Fruit fly (Drosophila melanogaster) whole organism, wandering third instar larva: ENCODE measurements around the gene CG31751.

ENCODE experiments used
- Abd-B ChIP-seq: fragments of >200 bp; optimal IDR thresholded peaks from 2 replicates; lab custom pipeline; 2017; ENCODE audit warnings: missing biosample characterization, missing genetic modification characterization
- CG32264 ChIP-seq: fragments of 200-800 bp; sonication (Bioruptor generic); optimal IDR thresholded peaks from 2 replicates; lab custom pipeline; 2016; ENCODE audit warnings: missing biosample characterization, missing genetic modification characterization
- CG9705 ChIP-seq: fragments of 200-800 bp; sonication (Bioruptor generic); optimal IDR thresholded peaks from 2 replicates; lab custom pipeline; 2018; ENCODE audit warnings: missing biosample characterization, mild to moderate bottlenecking, missing genetic modification characterization
- CrebA ChIP-seq: fragments of 200-800 bp; sonication (Bioruptor generic); optimal IDR thresholded peaks from 2 replicates; lab custom pipeline; 2016; ENCODE audit warnings: missing biosample characterization, mild to moderate bottlenecking, missing genetic modification characterization, borderline replicate concordance
- Dfd ChIP-seq: fragments of >200 bp; optimal IDR thresholded peaks from 2 replicates; lab custom pipeline; 2017; ENCODE audit warnings: missing biosample characterization, missing genetic modification characterization
- Dif ChIP-seq: fragments of 200-275, 200-300 bp; sonication (Bioruptor generic); optimal IDR thresholded peaks from 2 replicates; lab custom pipeline; 2018; ENCODE audit warnings: missing biosample characterization, missing genetic modification characterization; ENCODE audit not compliant: partially characterized antibody
- HLH106 ChIP-seq: fragments of 200-800 bp; optimal IDR thresholded peaks from 3 replicates; lab custom pipeline; 2019; ENCODE audit warnings: missing biosample characterization, mild to moderate bottlenecking, missing genetic modification characterization, moderate library complexity
- Hnf4 ChIP-seq: fragments of 200-800 bp; sonication (Bioruptor generic); optimal IDR thresholded peaks from 2 replicates; lab custom pipeline; 2016; ENCODE audit warnings: missing biosample characterization, mild to moderate bottlenecking, missing genetic modification characterization
- Hr78 ChIP-seq: fragments of >200 bp; optimal IDR thresholded peaks from 2 replicates; lab custom pipeline; 2017; ENCODE audit warnings: missing biosample characterization, missing genetic modification characterization
- Hr83 ChIP-seq: fragments of 200-300 bp; sonication (Bioruptor generic); optimal IDR thresholded peaks from 2 replicates; lab custom pipeline; 2016; ENCODE audit warnings: missing biosample characterization, mild to moderate bottlenecking, missing genetic modification characterization, moderate library complexity; ENCODE audit not compliant: poor library complexity, severe bottlenecking
- Mio ChIP-seq: sonication (Bioruptor generic); optimal IDR thresholded peaks from 2 replicates; lab custom pipeline; 2016; ENCODE audit warnings: missing biosample characterization, missing genetic modification characterization
- Myc ChIP-seq: fragments of >200 bp; optimal IDR thresholded peaks from 2 replicates; lab custom pipeline; 2017
- N ChIP-seq: fragments of >200 bp; optimal IDR thresholded peaks from 2 replicates; lab custom pipeline; 2018; ENCODE audit warnings: missing biosample characterization, missing external identifiers, missing genetic modification characterization
- OdsH ChIP-seq: fragments of 200-800 bp; sonication (Bioruptor generic); optimal IDR thresholded peaks from 2 replicates; lab custom pipeline; 2016; ENCODE audit warnings: missing biosample characterization, mild to moderate bottlenecking, missing genetic modification characterization
- Rel ChIP-seq, 2 experiments: fragments of 200-800 bp; sonication (Bioruptor generic) in 1 of 2; optimal IDR thresholded peaks; 2 replicates in 1 of 2; 3 replicates in 1 of 2; lab custom pipeline; 2016 to 2019; ENCODE audit warnings: mild to moderate bottlenecking in 2 of 2, missing biosample characterization in 2 of 2, missing genetic modification characterization in 2 of 2, moderate library complexity in 1 of 2
- Sp1 ChIP-seq: fragments of 200-800 bp; sonication (Bioruptor generic); optimal IDR thresholded peaks from 3 replicates; lab custom pipeline; 2019; ENCODE audit warnings: missing biosample characterization, mild to moderate bottlenecking, missing genetic modification characterization, moderate library complexity
- Vsx2 ChIP-seq: fragments of 200-300, 225-300 bp; sonication (Bioruptor generic); optimal IDR thresholded peaks from 2 replicates; lab custom pipeline; 2018; ENCODE audit warnings: missing biosample characterization, missing genetic modification characterization; ENCODE audit not compliant: partially characterized antibody
- brk ChIP-seq: fragments of 200-800 bp; sonication (Bioruptor generic); optimal IDR thresholded peaks from 2 replicates; lab custom pipeline; 2016; ENCODE audit warnings: missing biosample characterization, mild to moderate bottlenecking, missing genetic modification characterization
- dl ChIP-seq, 2 experiments: fragments of 175-275, 200-275 bp in 1 of 2; fragments of 200-275 bp in 1 of 2; sonication (Bioruptor generic); optimal IDR thresholded peaks; lab custom pipeline; 2018; ENCODE audit warnings: mild to moderate bottlenecking in 2 of 2, missing biosample characterization in 2 of 2, missing genetic modification characterization in 2 of 2, moderate library complexity in 2 of 2; ENCODE audit not compliant: partially characterized antibody in 2 of 2, insufficient read depth in 1 of 2
- dmrt93B ChIP-seq: fragments of 200-800 bp; sonication (Bioruptor generic); optimal IDR thresholded peaks from 2 replicates; lab custom pipeline; 2018; ENCODE audit warnings: missing biosample characterization, mild to moderate bottlenecking, missing genetic modification characterization
- dsf ChIP-seq: sonication (Bioruptor generic); optimal IDR thresholded peaks from 2 replicates; lab custom pipeline; 2016; ENCODE audit warnings: missing biosample characterization, missing genetic modification characterization, borderline replicate concordance
- ey ChIP-seq: fragments of 200-800 bp; sonication (Bioruptor generic); optimal IDR thresholded peaks from 2 replicates; lab custom pipeline; 2016; ENCODE audit warnings: missing biosample characterization, missing genetic modification characterization
- foxo ChIP-seq, 2 experiments: fragments of 200-800 bp; sonication (Bioruptor generic); optimal IDR thresholded peaks; 2 replicates in 1 of 2; 3 replicates in 1 of 2; lab custom pipeline; 2016 to 2017; ENCODE audit warnings: missing biosample characterization in 2 of 2, missing genetic modification characterization in 2 of 2
- fru ChIP-seq: fragments of 200-800 bp; sonication (Bioruptor generic); optimal IDR thresholded peaks from 3 replicates; lab custom pipeline; 2016; ENCODE audit warnings: missing biosample characterization, mild to moderate bottlenecking, missing genetic modification characterization
- h ChIP-seq: fragments of 200-800 bp; sonication (Bioruptor generic); optimal IDR thresholded peaks from 3 replicates; lab custom pipeline; 2016; ENCODE audit warnings: missing biosample characterization, mild to moderate bottlenecking, missing genetic modification characterization
- jim ChIP-seq: fragments of 175-275, 200-325 bp; sonication (Bioruptor generic); optimal IDR thresholded peaks from 2 replicates; lab custom pipeline; 2016; ENCODE audit warnings: missing biosample characterization, mild to moderate bottlenecking, missing genetic modification characterization
- lola ChIP-seq: fragments of >200 bp; optimal IDR thresholded peaks from 2 replicates; lab custom pipeline; 2017; ENCODE audit warnings: missing biosample characterization, missing genetic modification characterization
- psq ChIP-seq: fragments of 200-800 bp; sonication (Bioruptor generic); optimal IDR thresholded peaks from 3 replicates; lab custom pipeline; 2017; ENCODE audit warnings: missing biosample characterization, mild to moderate bottlenecking, missing genetic modification characterization, moderate library complexity
- rgr ChIP-seq: fragments of 200-800 bp; sonication (Bioruptor generic); optimal IDR thresholded peaks from 3 replicates; lab custom pipeline; 2016; ENCODE audit warnings: missing biosample characterization, mild to moderate bottlenecking, missing genetic modification characterization
- sage ChIP-seq: fragments of 200-800 bp; sonication (Bioruptor generic); optimal IDR thresholded peaks from 2 replicates; lab custom pipeline; 2016; ENCODE audit warnings: missing biosample characterization, mild to moderate bottlenecking, missing genetic modification characterization
- sv ChIP-seq: fragments of 200-800 bp; sonication (Bioruptor generic); optimal IDR thresholded peaks from 3 replicates; lab custom pipeline; 2016; ENCODE audit warnings: missing biosample characterization, missing genetic modification characterization
- tai ChIP-seq: sonication (Bioruptor generic); optimal IDR thresholded peaks from 2 replicates; lab custom pipeline; 2016; ENCODE audit warnings: missing biosample characterization, missing genetic modification characterization
- usp ChIP-seq: fragments of >200 bp; optimal IDR thresholded peaks from 2 replicates; lab custom pipeline; 2017; ENCODE audit warnings: missing biosample characterization, missing genetic modification characterization
- woc ChIP-seq: sonication (Bioruptor generic); optimal IDR thresholded peaks from 2 replicates; lab custom pipeline; 2016; ENCODE audit warnings: missing biosample characterization, mild to moderate bottlenecking, missing genetic modification characterization

CG31751 gene

dm6 chr2L:18695404-18695804 is 18.4 kb downstream of the CG31751 start, which contains the start of the genes CG10383 and CG10338 (continued):
- no peak for TF ChIP-seq Rel (GFP tag; optimal IDR thresholded peaks at IDR 0.05; lab: Kevin White, UChicago)
- peak; percentile 75 for TF ChIP-seq Rel (tag; optimal IDR thresholded peaks at IDR 0.05; lab: Kevin White, UChicago)
- TF ChIP-seq dmrt93B: peak; percentile 72
- peak; percentile 92 for TF ChIP-seq Hr83

DNA sequence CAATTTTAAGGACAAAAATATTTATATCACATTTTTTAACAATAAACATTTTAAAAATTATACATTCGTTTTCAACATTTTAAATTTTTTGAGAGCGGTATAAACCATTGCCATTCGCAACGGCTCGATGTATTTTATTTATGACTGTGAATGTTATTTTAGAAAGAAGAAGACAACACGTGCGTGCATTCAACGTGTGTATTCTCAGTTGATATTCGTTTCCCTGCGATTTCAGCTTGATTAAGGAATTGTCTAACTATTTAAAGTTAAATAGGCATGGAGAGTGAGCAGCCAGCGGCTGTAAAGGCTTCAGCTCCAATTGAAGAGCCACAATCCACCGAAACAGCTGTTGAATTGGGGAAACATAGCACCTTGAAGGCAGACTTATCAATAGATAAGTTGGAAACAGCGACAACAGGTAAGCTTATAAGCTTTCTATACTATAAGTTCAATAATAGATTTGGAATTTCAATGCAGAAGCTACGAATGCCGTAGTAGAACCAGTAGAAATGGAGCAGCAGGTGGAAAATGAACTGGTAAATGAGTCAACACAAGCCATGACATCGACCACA is 21.6 kb downstream of the CG31751 start, which contains the start of gene CG10341:
TSS of gene CG10341 (plus strand) at position 156 of the 572 bp plus-strand sequence.
- TF ChIP-seq Myc (lab: Kevin White, UChicago): peak; percentile 36
- no peak for TF ChIP-seq Hnf4 (GFP tag; lab: Kevin White, UChicago)
- peak; percentile 3 for TF ChIP-seq sage (GFP tag; lab: Kevin White, UChicago)
- no peak for TF ChIP-seq dmrt93B
- peak; percentile 3 for TF ChIP-seq h (GFP tag; lab: Kevin White, UChicago)

DNA sequence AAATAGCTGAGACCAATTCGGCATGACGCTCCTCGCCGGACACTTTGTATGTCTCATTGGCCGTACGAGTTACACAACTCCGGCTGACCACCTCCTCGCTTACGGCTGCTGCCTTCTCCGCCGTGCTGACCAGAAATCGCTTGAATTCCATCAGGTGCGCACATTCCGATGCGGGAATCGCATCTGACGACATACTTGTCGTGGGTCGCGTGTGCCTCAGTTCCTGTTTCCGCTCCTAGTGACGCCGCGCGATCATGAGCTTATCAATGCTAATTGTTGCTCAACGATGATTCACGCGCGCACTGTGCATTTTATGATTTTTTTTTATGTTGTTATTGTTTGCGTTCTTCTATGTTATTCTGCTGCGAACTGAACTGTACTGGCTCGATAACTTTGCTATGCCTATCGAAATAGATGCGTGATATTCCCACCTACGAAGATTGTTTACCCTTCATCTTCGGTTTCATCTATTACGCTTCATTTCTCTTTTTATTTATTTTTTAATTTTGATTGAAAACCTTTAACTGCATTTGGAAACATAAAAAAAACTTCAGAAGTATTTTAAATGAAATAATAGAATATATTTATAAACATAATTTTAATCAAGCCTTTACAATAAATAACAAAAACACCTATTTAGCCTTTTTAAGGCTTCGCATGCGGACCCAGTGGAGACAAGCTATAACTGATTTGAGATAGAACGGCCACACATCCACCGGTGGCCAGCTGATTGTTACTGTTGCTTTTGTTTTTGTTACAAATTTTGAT is 25.9 kb downstream of the CG31751 start, which contains the start of the genes CG10376 and CG10343:
TSS of gene CG10376 (minus strand) at position 385 of the 768 bp plus-strand sequence.
TSS of gene CG10343 (plus strand) at position 753 of the 768 bp plus-strand sequence.
- TF ChIP-seq N (peak; percentile 98), Hnf4 (GFP tag; lab: Kevin White, UChicago) (peak; percentile 57), brk (GFP tag; lab: Kevin White, UChicago) (no peak), Rel (GFP tag; optimal IDR thresholded peaks at IDR 0.05; lab: Kevin White, UChicago) (no peak), Rel (tag; optimal IDR thresholded peaks at IDR 0.05; lab: Kevin White, UChicago) (peak; percentile 62), HLH106 (tag; lab: Kevin White, UChicago) (peak; percentile 92), usp (GFP tag; lab: Kevin White, UChicago) (no peak), foxo (GFP tag; optimal IDR thresholded peaks at IDR 0.05; lab: Kevin White, UChicago) (peak in 1 of 2 experiments; percentile 85), Hr83 (no peak), Myc (lab: Kevin White, UChicago) (peak; percentile 9), OdsH (GFP tag; lab: Kevin White, UChicago) (peak; percentile 71), CG9705 (GFP tag; lab: Kevin White, UChicago) (peak; percentile 79), Dif (no peak), CrebA (no peak), tai (no peak), Vsx2 (GFP tag; lab: Kevin White, UChicago) (no peak), fru (GFP tag; lab: Kevin White, UChicago) (peak; percentile 70), rgr (GFP tag; lab: Kevin White, UChicago) (peak; percentile 77), psq (GFP tag; lab: Kevin White, UChicago) (peak; percentile 85), sv (GFP tag; lab: Kevin White, UChicago) (peak; percentile 34), sage (GFP tag; lab: Kevin White, UChicago) (no peak), h (GFP tag; lab: Kevin White, UChicago) (peak; percentile 68), Mio (GFP tag; lab: Kevin White, UChicago) (no peak), ey (GFP tag; lab: Kevin White, UChicago) (peak; percentile 56), CG32264 (no peak), Hr78 (peak; percentile 90), dmrt93B (peak; percentile 83), dl (GFP tag; optimal IDR thresholded peaks at IDR 0.05; lab: Kevin White, UChicago; ENCODE audit: insufficient read depth in 1 of 2, partially characterized antibody in 2 of 2) (no peak), jim (GFP tag; lab: Kevin White, UChicago) (no peak), Sp1 (GFP tag; lab: Kevin White, UChicago) (peak; percentile 87), woc (GFP tag; lab: Kevin White, UChicago) (peak; percentile 76), lola (GFP tag; lab: Kevin White, UChicago) (no peak), Abd-B (GFP tag; lab: Kevin White, UChicago) (no peak), Dfd (GFP tag; lab: Kevin White, UChicago) (no peak), dsf (no peak)
